Fruit fly (Drosophila melanogaster): ENCODE data around the gene Mat89Ba.

- peak; percentile 86 for TF ChIP-seq CG10631 (GFP tag; optimal IDR thresholded peaks at IDR 0.05)
- TF ChIP-seq CG16779 (tag; optimal IDR thresholded peaks at IDR 0.05), result peak; percentile 31
- TF ChIP-seq Sox14 (GFP tag; optimal IDR thresholded peaks at IDR 0.05), result peak; percentile 48
- TF ChIP-seq CG6808 (GFP tag; optimal IDR thresholded peaks at IDR 0.05), result peak; percentile 84
- TF ChIP-seq topi (GFP tag; optimal IDR thresholded peaks at IDR 0.05), result peak; percentile 70
- peak; percentile 83 for TF ChIP-seq CG6792 (GFP tag; optimal IDR thresholded peaks at IDR 0.05)
- peak; percentile 75 for TF ChIP-seq Hr4 (GFP tag; optimal IDR thresholded peaks at IDR 0.05)
Measured at dm6 chr3R:16253427-16253883, 18.8 kb downstream of the Mat89Ba start.
